Worm (Caenorhabditis elegans) whole organism, young adult: ENCODE data around the gene srw-86.

Source experiments
- B0035.1 ChIP-seq: sonication (generic microtip); optimal IDR thresholded peaks from 2 replicates; lab custom pipeline; 2016; ENCODE audit warnings: missing genetic modification characterization, mild to moderate bottlenecking, missing compliant biosample characterization, missing genotype, missing genetic modification reagents
- C17E4.6 ChIP-seq: fragments of 200-800 bp; sonication (Bioruptor generic); IDR thresholded peaks from 2 replicates; pipeline ENCODE4 v1.3.6; 2022; ENCODE audit warnings: missing genetic modification reagents, missing genetic modification characterization, missing compliant biosample characterization
- D2030.7 ChIP-seq: fragments of 200-800 bp; sonication (Bioruptor generic); IDR thresholded peaks from 2 replicates; pipeline ENCODE4 v1.3.6; 2022; ENCODE audit warnings: missing genetic modification reagents, missing genetic modification characterization, missing compliant biosample characterization
- F55B11.4 ChIP-seq: sonication (generic microtip); optimal IDR thresholded peaks from 2 replicates; lab custom pipeline; 2016; ENCODE audit warnings: missing compliant biosample characterization, missing genetic modification characterization, borderline replicate concordance; ENCODE audit not compliant: insufficient read depth
- ama-1 ChIP-seq, 3 experiments: fragments of 150-350 bp in 1 of 3; sonication (generic microtip) in 2 of 3; optimal IDR thresholded peaks; 2 replicates each; lab custom pipeline; 2014 to 2018; ENCODE audit warnings: missing biosample characterization in 2 of 3, missing genetic modification characterization in 2 of 3, missing genetic modification reagents in 2 of 3
- attf-5 ChIP-seq: fragments of 200-800 bp; sonication (Bioruptor generic); optimal IDR thresholded peaks from 2 replicates; lab custom pipeline; 2018; ENCODE audit warnings: mild to moderate bottlenecking, missing genetic modification characterization, missing compliant biosample characterization
- bed-1 ChIP-seq: fragments of 200-800 bp; sonication (Bioruptor generic); IDR thresholded peaks from 2 replicates; pipeline ENCODE4 v1.3.6; 2022; ENCODE audit warnings: missing genetic modification reagents, missing genetic modification characterization, missing compliant biosample characterization
- bed-2 ChIP-seq: fragments of 200-800 bp; sonication (Bioruptor generic); IDR thresholded peaks from 2 replicates; pipeline ENCODE4 v1.3.6; 2022; ENCODE audit warnings: missing genetic modification reagents, missing genetic modification characterization, missing compliant biosample characterization
- cebp-1 ChIP-seq, 2 experiments: fragments of 200-800 bp in 1 of 2; sonication (Bioruptor generic) in 1 of 2; sonication (generic microtip) in 1 of 2; IDR thresholded peaks in 1 of 2; optimal IDR thresholded peaks in 1 of 2; 2 replicates each; pipeline versions ENCODE4 v1.3.6 to Lab custom; 2017 to 2022; ENCODE audit warnings: missing compliant biosample characterization in 2 of 2, missing genetic modification characterization in 2 of 2, mild to moderate bottlenecking in 1 of 2, missing genetic modification reagents in 1 of 2, moderate library complexity in 1 of 2
- ceh-79 ChIP-seq: sonication (generic microtip); optimal IDR thresholded peaks from 2 replicates; lab custom pipeline; 2017; ENCODE audit warnings: mild to moderate bottlenecking, missing genetic modification characterization, missing compliant biosample characterization
- chd-7 ChIP-seq: sonication (generic microtip); optimal IDR thresholded peaks from 2 replicates; lab custom pipeline; 2016; ENCODE audit warnings: mild to moderate bottlenecking, missing genetic modification characterization, moderate library complexity, missing compliant biosample characterization
- die-1 ChIP-seq: sonication (generic microtip); optimal IDR thresholded peaks from 2 replicates; lab custom pipeline; 2016; ENCODE audit warnings: missing genotype, mild to moderate bottlenecking, missing genetic modification characterization, missing compliant biosample characterization
- dox-1 ChIP-seq: fragments of 200-800 bp; sonication (Bioruptor generic); IDR thresholded peaks from 2 replicates; pipeline ENCODE4 v1.3.6; 2022; ENCODE audit warnings: missing genetic modification reagents, missing genetic modification characterization, missing compliant biosample characterization
- hlh-12 ChIP-seq: sonication (generic microtip); optimal IDR thresholded peaks from 2 replicates; lab custom pipeline; 2016; ENCODE audit warnings: missing genetic modification characterization, missing compliant biosample characterization
- hmg-1.2 ChIP-seq: fragments of 200-800 bp; sonication (Bioruptor generic); IDR thresholded peaks from 2 replicates; pipeline ENCODE4 v1.3.6; 2022; ENCODE audit warnings: missing genetic modification reagents, missing genetic modification characterization, missing compliant biosample characterization
- hmg-20 ChIP-seq: fragments of 200-800 bp; sonication (Bioruptor generic); IDR thresholded peaks from 2 replicates; pipeline ENCODE4 v1.3.6; 2022; ENCODE audit warnings: missing genetic modification reagents, missing genetic modification characterization, missing compliant biosample characterization
- hrde-1 ChIP-seq: sonication (generic microtip); optimal IDR thresholded peaks from 2 replicates; lab custom pipeline; 2016; ENCODE audit warnings: missing genetic modification characterization, mild to moderate bottlenecking, missing compliant biosample characterization, moderate library complexity, missing genotype, missing genetic modification reagents, borderline replicate concordance
- lag-1 ChIP-seq: fragments of 200-800 bp; sonication (Bioruptor generic); IDR thresholded peaks from 2 replicates; pipeline ENCODE4 v1.3.6; 2022; ENCODE audit warnings: missing genetic modification reagents, missing genetic modification characterization, missing compliant biosample characterization
- let-607 ChIP-seq, 2 experiments: fragments of 200-800 bp in 1 of 2; sonication (Bioruptor generic) in 1 of 2; sonication (generic microtip) in 1 of 2; optimal IDR thresholded peaks; 2 replicates each; lab custom pipeline; 2016 to 2018; ENCODE audit warnings: mild to moderate bottlenecking in 2 of 2, missing compliant biosample characterization in 2 of 2, missing genetic modification characterization in 2 of 2, moderate library complexity in 2 of 2, missing genotype in 1 of 2
- lir-1 ChIP-seq: fragments of 200-800 bp; sonication (Bioruptor generic); conservative IDR thresholded peaks from 2 replicates; pipeline ENCODE4 v1.3.6; 2022; ENCODE audit warnings: missing genetic modification reagents, missing genetic modification characterization, missing compliant biosample characterization
- madf-8 ChIP-seq: fragments of 200-800 bp; sonication (Bioruptor generic); conservative IDR thresholded peaks from 2 replicates; pipeline ENCODE4 v1.3.6; 2022; ENCODE audit warnings: missing genetic modification reagents, missing genetic modification characterization, missing compliant biosample characterization
- mes-4 ChIP-seq: sonication (generic microtip); optimal IDR thresholded peaks from 2 replicates; lab custom pipeline; 2016; ENCODE audit warnings: missing genotype, missing genetic modification characterization, missing compliant biosample characterization
- nfyb-1 ChIP-seq: fragments of 200-800 bp; sonication (Bioruptor generic); IDR thresholded peaks from 2 replicates; pipeline ENCODE4 v1.3.6; 2022; ENCODE audit warnings: missing genetic modification reagents, missing genetic modification characterization, missing compliant biosample characterization
- nhr-27 ChIP-seq: fragments of 200-800 bp; sonication (Bioruptor generic); optimal IDR thresholded peaks from 2 replicates; lab custom pipeline; 2018; ENCODE audit warnings: mild to moderate bottlenecking, missing genetic modification characterization, moderate library complexity, missing compliant biosample characterization
- nhr-80 ChIP-seq: sonication (generic microtip); optimal IDR thresholded peaks from 2 replicates; lab custom pipeline; 2016; ENCODE audit warnings: missing genetic modification characterization, missing compliant biosample characterization
- rec-8 ChIP-seq, 2 experiments: sonication (generic microtip); optimal IDR thresholded peaks; 2 replicates each; lab custom pipeline; 2016; ENCODE audit warnings: mild to moderate bottlenecking in 2 of 2, missing genetic modification characterization in 2 of 2, missing genetic modification reagents in 2 of 2, missing genotype in 2 of 2, missing biosample characterization in 1 of 2, missing compliant biosample characterization in 1 of 2, moderate library complexity in 1 of 2
- repo-1 ChIP-seq: sonication (generic microtip); optimal IDR thresholded peaks from 2 replicates; lab custom pipeline; 2017; ENCODE audit warnings: mild to moderate bottlenecking, missing genetic modification characterization, missing compliant biosample characterization
- rpc-1 ChIP-seq, 2 experiments: fragments of 150-350 bp in 1 of 2; sonication (generic microtip) in 1 of 2; optimal IDR thresholded peaks; 2 replicates each; lab custom pipeline; 2014 to 2018; ENCODE audit warnings: missing biosample characterization in 1 of 2, missing genetic modification characterization in 1 of 2, missing genetic modification reagents in 1 of 2, missing genotype in 1 of 2
- snpc-1.1 ChIP-seq: sonication (generic microtip); optimal IDR thresholded peaks from 2 replicates; lab custom pipeline; 2017; ENCODE audit warnings: missing genetic modification characterization, mild to moderate bottlenecking, missing compliant biosample characterization, antibody characterized with exemption, moderate library complexity, missing genotype, missing genetic modification reagents; ENCODE audit not compliant: insufficient read depth
- snpc-4 ChIP-seq, 5 experiments: fragments of 150-350 bp in 1 of 5; sonication (generic microtip) in 4 of 5; optimal IDR thresholded peaks; 2 replicates each; lab custom pipeline; 2014 to 2018; ENCODE audit warnings: missing genetic modification characterization in 5 of 5, missing biosample characterization in 3 of 5, antibody characterized with exemption in 2 of 5, mild to moderate bottlenecking in 2 of 5, missing compliant biosample characterization in 2 of 5, missing genotype in 2 of 5, moderate library complexity in 2 of 5, missing genetic modification reagents in 1 of 5
- unc-130 ChIP-seq: sonication (generic microtip); optimal IDR thresholded peaks from 2 replicates; lab custom pipeline; 2016; ENCODE audit warnings: missing genetic modification reagents, missing genetic modification characterization, missing compliant biosample characterization
- ztf-18 ChIP-seq: sonication (generic microtip); optimal IDR thresholded peaks from 2 replicates; lab custom pipeline; 2016; ENCODE audit warnings: missing genotype, mild to moderate bottlenecking, missing genetic modification characterization, missing compliant biosample characterization

Gene srw-86

DNA sequence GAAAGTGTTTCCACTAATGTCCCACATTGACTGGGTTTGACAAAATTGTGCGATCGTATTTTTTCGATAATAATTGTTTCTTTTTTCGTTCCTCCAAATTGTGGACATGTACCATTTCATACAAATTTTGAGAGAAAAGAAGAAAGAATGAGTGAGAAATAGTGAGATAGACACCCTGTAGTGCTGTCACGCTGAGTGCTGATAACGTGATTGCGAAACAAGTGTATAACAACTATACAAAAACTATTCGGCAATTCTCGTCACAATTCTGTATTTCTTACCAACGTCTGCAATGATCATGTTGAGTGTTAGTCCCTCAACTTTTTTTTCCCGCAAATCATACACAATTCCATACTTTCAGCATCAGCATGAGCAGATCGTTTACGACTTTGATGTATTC is 35.8 kb upstream of the srw-86 start, which contains the start of gene C25F9.14:
Gene C25F9.14 (plus strand): TSS at position 178 of the 400 bp plus-strand sequence.
- peak; percentile 51; the same call in 1 of the 2 replicates for TF ChIP-seq cebp-1 (GFP tag; IDR thresholded peaks at IDR 0.05; lab: Robert Waterston, UW)
- TF ChIP-seq cebp-1 (tag; optimal IDR thresholded peaks at IDR 0.05; lab: Kevin White, UChicago): peak; percentile 80
- TF ChIP-seq nhr-80 (tag; lab: Kevin White, UChicago): peak; percentile 51
- no peak for TF ChIP-seq repo-1 (tag; lab: Kevin White, UChicago)

DNA sequence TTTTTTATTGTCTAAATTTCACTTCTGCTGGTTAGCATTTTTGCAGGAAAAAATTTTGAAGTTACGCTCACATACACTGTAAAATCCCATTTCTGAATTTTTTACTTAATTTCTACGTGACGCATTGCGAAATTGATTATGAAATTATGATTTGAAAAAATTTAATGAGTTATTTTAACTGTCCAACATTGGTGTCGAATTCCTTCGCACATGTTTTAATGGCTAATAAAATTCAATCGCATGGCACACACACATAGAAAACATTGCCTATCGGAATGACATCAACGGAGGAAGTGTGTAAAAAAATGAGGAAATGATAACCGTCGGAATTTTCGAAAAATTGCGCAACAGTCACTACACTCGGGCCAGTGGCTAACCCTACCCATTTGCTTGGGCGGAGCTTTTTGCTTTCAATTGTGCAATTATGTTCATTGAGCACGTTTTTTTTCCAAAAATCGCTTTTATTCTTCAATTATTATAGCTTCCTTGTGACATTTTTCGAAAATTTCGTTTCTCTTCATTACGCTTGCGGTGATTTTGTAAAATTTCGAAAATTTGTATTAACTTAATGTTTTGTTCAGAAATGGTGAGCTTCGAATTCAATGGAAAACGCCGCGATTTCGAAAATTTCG is 33.4 kb upstream of the srw-86 start, which contains the start of gene C25F9.16:
Gene C25F9.16 (plus strand): TSS at position 582 of the 632 bp plus-strand sequence.
- TF ChIP-seq attf-5 (GFP tag; lab: Kevin White, UChicago) (no peak), cebp-1 (GFP tag; IDR thresholded peaks at IDR 0.05; lab: Robert Waterston, UW) (peak; percentile 61; the same call in 1 of the 2 replicates), cebp-1 (tag; optimal IDR thresholded peaks at IDR 0.05; lab: Kevin White, UChicago) (peak; percentile 72)

ce11 chrV:19432972-19433371 is 32.5 kb upstream of the srw-86 start, which contains the start of gene C25F9.11:
TSS of gene C25F9.11 (minus strand) at chrV:19433072.
- TF ChIP-seq D2030.7 (GFP tag; lab: Robert Waterston, UW) (no peak), B0035.1 (tag; lab: Kevin White, UChicago) (no peak), hmg-20 (GFP tag; lab: Robert Waterston, UW) (no peak), chd-7 (tag; lab: Kevin White, UChicago) (no peak), bed-1 (GFP tag; lab: Robert Waterston, UW) (no peak), mes-4 (no peak)

DNA sequence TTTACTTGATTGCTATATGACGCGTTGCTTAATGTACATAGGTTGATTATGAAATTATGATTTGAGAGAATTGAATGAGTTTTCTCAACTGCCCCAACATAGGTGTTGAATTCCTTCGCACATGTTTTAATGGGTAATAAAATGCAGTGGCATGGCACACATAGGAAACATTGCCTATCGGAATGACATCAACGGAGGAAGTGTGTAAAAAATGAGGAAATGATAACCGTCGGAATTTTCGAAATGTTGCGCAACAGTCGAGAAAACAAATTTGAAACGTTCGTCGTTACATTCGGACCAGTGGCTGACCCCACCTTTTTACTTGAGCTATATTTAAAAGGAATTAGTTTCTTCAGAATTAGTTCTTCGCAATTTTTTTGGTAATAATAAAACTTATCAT is 31.5 kb upstream of the srw-86 start:
- TF ChIP-seq cebp-1 (GFP tag; IDR thresholded peaks at IDR 0.05; lab: Robert Waterston, UW) (peak; percentile 53; the same call in 1 of the 2 replicates), cebp-1 (tag; optimal IDR thresholded peaks at IDR 0.05; lab: Kevin White, UChicago) (peak; percentile 57), snpc-1.1 (tag; lab: Kevin White, UChicago) (no peak)

DNA sequence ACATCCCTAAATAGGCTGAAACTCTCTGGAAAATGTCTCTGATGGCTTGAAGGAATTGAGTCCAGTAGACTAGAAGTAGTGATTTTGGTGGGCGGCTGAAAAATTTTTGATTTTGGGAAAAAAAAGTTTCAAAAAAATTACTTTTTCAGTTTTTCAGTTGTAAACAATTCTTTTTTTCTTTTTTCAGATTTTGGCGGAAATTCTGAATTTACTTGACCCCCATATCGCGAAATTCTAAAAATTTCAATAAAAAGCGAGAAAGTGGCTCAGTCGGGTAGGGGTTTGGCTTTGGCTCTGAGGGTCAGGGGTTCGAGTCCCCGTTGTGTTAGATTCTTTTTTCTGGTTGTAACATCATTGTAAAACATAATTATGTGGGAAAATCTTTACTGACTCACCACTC is 30.5 kb upstream of the srw-86 start, which contains the start of gene srw-85:
Gene srw-85 (minus strand): TSS at position 101 of the 400 bp plus-strand sequence.
- TF ChIP-seq dox-1 (GFP tag; lab: Robert Waterston, UW): no peak
- no peak for TF ChIP-seq F55B11.4 (tag; lab: Kevin White, UChicago)
- no peak for TF ChIP-seq D2030.7 (GFP tag; lab: Robert Waterston, UW)
- TF ChIP-seq rec-8 (tag; optimal IDR thresholded peaks at IDR 0.05; lab: Kevin White, UChicago): no peak
- TF ChIP-seq unc-130 (GFP tag; lab: Kevin White, UChicago): no peak
- no peak for TF ChIP-seq rpc-1 (optimal IDR thresholded peaks at IDR 0.05; lab: Kevin White, UChicago)
- peak; percentile 16 for TF ChIP-seq rpc-1 (tag; optimal IDR thresholded peaks at IDR 0.05; lab: Kevin White, UChicago)

- TF ChIP-seq lag-1 (GFP tag; lab: Robert Waterston, UW) (no peak), unc-130 (GFP tag; lab: Kevin White, UChicago) (no peak), die-1 (tag; lab: Kevin White, UChicago) (no peak), hmg-1.2 (peak; percentile 28; the same call in 1 of the 2 replicates), bed-2 (0 out of 2 replicates have a peak, but pooled peaks have one; percentile 10), ceh-79 (tag; lab: Kevin White, UChicago) (no peak), C17E4.6 (GFP tag; lab: Robert Waterston, UW) (0 out of 2 replicates have a peak, but pooled peaks have one; percentile 10), madf-8 (no peak), let-607 (tag; optimal IDR thresholded peaks at IDR 0.05; lab: Kevin White, UChicago) (no peak), D2030.7 (GFP tag; lab: Robert Waterston, UW) (no peak), ztf-18 (tag; lab: Kevin White, UChicago) (no peak), hlh-12 (no peak), ama-1 (optimal IDR thresholded peaks at IDR 0.05; lab: Kevin White, UChicago) (no peak), ama-1 (GFP tag; optimal IDR thresholded peaks at IDR 0.05; lab: Kevin White, UChicago) (no peak), nfyb-1 (GFP tag; lab: Robert Waterston, UW) (no peak), snpc-4 (GFP tag; optimal IDR thresholded peaks at IDR 0.05; lab: Kevin White, UChicago) (no peak), snpc-4 (tag; optimal IDR thresholded peaks at IDR 0.05; lab: Kevin White, UChicago) (no peak), hrde-1 (tag; lab: Kevin White, UChicago) (no peak), nhr-27 (tag; lab: Kevin White, UChicago) (no peak), lir-1 (GFP tag; lab: Robert Waterston, UW) (no peak)
These were observed 29.9 kb upstream of the srw-86 start for ce11 chrV:19430351-19430913.
